Worm (Caenorhabditis elegans): ENCODE measurements around the gene athp-1.

The athp-1 gene

ce11 chrIII:10888824-10889223 is 7.3 kb downstream of the athp-1 start:
- TF ChIP-seq unc-62 (GFP tag; optimal IDR thresholded peaks at IDR 0.05), result no peak

DNA sequence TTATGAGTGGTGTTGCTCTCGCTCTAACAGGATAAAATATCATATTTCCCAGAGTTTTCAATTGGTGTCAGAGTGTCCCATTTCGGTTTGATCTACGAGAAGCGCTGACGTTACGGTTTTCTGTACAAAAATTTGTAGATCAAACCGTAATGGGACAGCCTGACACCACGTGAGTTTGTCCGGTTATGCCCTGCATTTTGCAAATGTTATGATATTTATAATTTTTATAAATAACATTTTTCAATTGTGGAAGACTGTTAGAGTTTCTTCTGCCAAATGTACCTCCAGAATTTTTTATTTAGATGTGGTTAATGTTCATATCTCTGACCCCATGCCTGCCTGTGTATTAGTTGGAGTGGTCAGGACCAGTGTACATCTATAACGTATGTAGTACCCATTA is 12.7 kb downstream of the athp-1 start, which contains the start of gene fbxb-87:
TSS of gene fbxb-87 (plus strand) at position 301 of the 400 bp plus-strand sequence.
- no peak for TF ChIP-seq unc-62 (GFP tag; optimal IDR thresholded peaks at IDR 0.05)

- TF ChIP-seq unc-62 (GFP tag; optimal IDR thresholded peaks at IDR 0.05), result no peak
These were observed 14.3 kb downstream of the athp-1 start, which contains the start of gene com-1 for ce11 chrIII:10895817-10896413. com-1 (plus strand) TSS chrIII:10896363.

- TF ChIP-seq unc-62 (GFP tag; optimal IDR thresholded peaks at IDR 0.05), result no peak
These were observed 20.8 kb downstream of the athp-1 start, which contains the start of gene unc-119 for ce11 chrIII:10902341-10902740. unc-119 (plus strand) TSS chrIII:10902641.

DNA sequence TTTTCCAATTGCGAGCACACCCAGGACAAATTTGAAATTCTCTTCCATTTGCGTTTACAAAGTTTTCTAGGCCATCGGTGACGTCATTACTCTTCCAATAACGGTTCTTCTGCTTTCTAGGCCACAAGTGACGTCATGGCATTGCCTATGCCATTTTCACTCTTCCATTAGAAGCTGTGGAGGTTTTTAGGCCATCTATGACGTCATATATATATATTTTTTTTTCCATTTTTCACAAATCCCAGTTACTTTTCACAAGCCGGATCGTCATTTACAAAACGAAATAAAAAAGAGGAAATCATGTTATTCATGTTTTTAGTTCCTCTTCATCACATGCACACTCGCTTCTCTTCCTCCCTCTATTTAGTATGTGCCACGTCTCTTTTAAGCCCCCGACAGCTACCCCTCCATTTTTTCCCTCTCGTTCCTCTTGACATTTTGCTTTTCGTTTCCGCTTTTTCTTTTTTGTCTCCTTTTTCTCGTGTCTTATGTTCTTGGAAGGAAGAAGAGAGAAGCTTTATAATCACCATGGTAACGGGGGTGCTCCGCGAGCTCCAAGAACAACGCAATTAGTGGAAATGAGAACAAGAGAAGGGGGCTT is 21.5 kb downstream of the athp-1 start:
- TF ChIP-seq unc-62 (GFP tag; optimal IDR thresholded peaks at IDR 0.05), result no peak

- no peak for TF ChIP-seq unc-62 (GFP tag; optimal IDR thresholded peaks at IDR 0.05)
These were observed 22.9 kb downstream of the athp-1 start for ce11 chrIII:10904320-10904961.

- no peak for TF ChIP-seq unc-62 (GFP tag; optimal IDR thresholded peaks at IDR 0.05)
These were observed 23.5 kb downstream of the athp-1 start for ce11 chrIII:10905112-10905511.

- TF ChIP-seq unc-62 (GFP tag; optimal IDR thresholded peaks at IDR 0.05), result no peak
These were observed 24.8 kb downstream of the athp-1 start for ce11 chrIII:10906325-10906724.

DNA sequence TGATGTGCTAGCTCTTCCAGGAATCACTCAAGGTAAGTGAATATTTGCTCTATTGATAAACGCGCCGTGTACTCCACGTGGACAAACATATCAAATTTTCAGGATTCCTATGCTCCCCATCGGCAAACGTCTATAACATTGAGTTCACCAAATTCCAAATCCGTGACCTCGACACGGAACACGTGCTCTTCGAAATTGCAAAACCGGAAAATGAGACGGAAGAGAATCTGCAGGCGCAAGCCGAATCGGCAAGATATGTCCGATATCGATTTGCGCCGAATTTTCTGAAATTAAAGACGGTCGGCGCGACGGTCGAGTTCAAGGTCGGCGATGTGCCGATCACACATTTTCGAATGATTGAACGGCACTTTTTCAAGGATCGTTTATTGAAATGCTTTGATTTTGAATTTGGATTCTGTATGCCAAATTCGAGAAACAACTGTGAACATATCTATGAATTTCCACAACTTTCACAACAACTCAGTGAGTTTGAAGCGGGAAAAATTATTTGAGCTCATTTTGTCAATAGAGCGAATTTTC is 26.2 kb downstream of the athp-1 start:
- TF ChIP-seq unc-62 (GFP tag; optimal IDR thresholded peaks at IDR 0.05), result no peak

DNA sequence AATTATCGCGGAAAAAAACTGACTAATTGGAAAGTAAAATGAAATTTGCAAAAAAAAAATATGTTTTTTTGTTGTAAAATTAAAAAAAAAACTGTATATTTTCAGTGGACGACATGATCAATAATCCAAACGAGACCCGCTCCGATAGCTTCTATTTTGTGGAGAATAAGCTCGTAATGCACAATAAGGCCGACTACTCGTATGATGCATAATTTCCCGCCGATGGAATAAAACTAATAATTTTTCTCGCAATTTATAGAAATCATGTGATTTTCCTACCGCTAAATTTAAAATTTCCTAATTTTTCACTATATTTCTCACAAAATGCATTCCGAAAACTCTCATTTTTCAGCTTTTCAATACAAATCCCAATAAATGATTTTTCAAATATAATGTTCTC is 27.0 kb downstream of the athp-1 start:
- no peak for TF ChIP-seq unc-62 (GFP tag; optimal IDR thresholded peaks at IDR 0.05)

DNA sequence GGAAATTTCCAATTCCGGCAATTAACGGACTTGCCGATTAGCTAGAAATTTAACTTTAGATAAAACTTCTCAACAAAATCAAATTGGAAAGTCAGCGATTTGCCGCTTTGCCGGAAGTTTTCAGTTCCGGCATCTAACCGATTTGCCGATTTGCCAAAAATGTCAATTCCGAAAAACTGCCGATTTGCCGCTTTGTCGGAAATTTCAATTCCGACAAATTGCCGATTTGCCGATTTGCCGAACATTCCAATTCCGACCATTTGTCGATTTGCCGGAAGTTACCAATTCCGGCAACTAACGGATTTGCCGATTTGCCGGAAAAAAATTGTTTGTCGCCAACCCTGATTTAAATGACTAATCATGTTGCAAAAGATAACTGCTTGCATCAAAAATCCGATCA is 27.6 kb downstream of the athp-1 start:
- TF ChIP-seq unc-62 (GFP tag; optimal IDR thresholded peaks at IDR 0.05), result no peak

ce11 chrIII:10911160-10911559 is 29.6 kb downstream of the athp-1 start, which contains the start of gene cut-6:
cut-6 (plus strand) TSS chrIII:10911460.
- TF ChIP-seq unc-62 (GFP tag; optimal IDR thresholded peaks at IDR 0.05), result no peak

ce11 chrIII:10914971-10915370 is 33.4 kb downstream of the athp-1 start:
- TF ChIP-seq unc-62 (GFP tag; optimal IDR thresholded peaks at IDR 0.05), result no peak

DNA sequence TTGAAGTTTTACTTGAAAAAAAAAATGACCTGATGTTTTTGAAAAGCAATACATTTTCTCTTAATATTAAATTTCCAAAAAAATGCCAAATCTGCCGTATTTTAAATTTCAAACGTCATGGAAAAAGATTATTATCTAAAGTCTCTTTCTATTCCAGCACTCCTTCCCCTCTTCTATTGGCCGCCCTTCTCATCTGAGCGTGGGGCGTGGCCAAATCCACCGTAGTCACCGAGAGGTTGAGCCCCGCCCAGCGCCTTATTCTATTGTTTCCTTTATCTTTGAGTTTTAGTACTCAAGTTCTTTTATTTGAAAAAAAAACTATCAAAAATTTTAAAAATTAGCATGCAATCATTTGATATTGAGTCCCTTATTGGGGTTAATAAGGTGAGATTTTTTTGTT is 38.5 kb downstream of the athp-1 start, which contains the start of gene vab-7:
TSS of gene vab-7 (plus strand) at position 301 of the 400 bp plus-strand sequence.
- TF ChIP-seq unc-62 (GFP tag; optimal IDR thresholded peaks at IDR 0.05), result no peak

DNA sequence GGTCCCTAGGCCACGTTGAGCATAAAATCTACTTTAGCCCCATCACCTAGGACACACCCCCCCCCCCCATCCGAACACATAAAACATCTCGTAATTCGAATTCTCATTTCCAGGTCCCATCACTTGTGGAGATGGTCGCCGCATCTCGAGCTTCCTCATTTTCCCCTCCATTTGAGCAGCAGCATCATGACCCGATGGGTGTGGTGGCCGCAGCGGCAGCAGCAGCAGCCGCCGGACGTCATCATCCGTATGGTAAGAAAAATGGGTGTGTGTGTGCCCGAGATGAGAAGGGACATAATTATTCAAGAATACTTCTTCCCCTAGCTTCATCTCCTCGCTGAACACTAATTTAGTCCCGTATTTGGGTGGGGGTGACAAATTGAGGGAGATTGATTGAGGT is 39.9 kb downstream of the athp-1 start:
- TF ChIP-seq unc-62 (GFP tag; optimal IDR thresholded peaks at IDR 0.05), result no peak

- no peak for TF ChIP-seq unc-62 (GFP tag; optimal IDR thresholded peaks at IDR 0.05)
These were observed 42.0 kb downstream of the athp-1 start for ce11 chrIII:10923539-10923938.

DNA sequence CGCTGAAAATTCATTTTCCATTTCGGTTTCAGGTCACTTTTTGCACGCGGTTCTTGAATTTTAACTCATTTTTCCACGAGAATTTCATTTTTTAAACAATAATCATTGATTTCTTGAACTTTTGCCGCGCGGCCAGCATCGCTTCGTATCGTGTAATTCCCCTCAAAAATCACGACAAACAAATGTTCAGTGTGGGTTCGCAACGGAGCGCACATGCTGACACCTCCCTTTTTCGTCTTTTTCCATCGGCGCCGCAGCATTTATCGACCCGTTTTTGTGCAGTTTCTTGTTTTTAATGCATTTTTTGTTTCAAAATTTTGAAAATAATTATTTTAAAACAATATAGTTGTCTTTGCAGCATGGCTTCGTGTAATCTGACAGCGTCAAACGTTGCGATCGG is 49.3 kb downstream of the athp-1 start, which contains the start of gene M142.5:
TSS of gene M142.5 (plus strand) at position 352 of the 400 bp plus-strand sequence.
- TF ChIP-seq unc-62 (GFP tag; optimal IDR thresholded peaks at IDR 0.05), result no peak
